Fruit fly (Drosophila melanogaster): Measurements from ENCODE around the gene Pgant4.
A peak's percentile ranks its signal among the peaks of the same experiment; 100 is the strongest.

Gene Pgant4

dm6 chr2L:3475948-3476347 is 3.5 kb downstream of the Pgant4 start (continued):
- TF ChIP-seq lbe (GFP tag; optimal IDR thresholded peaks at IDR 0.05) (no peak), ranshi (GFP tag; IDR thresholded peaks at IDR 0.05) (no peak), lov (optimal IDR thresholded peaks at IDR 0.05) (no peak), lov (GFP tag; IDR thresholded peaks at IDR 0.05) (no peak), CG30403 (GFP tag; optimal IDR thresholded peaks at IDR 0.05) (peak; percentile 82), run (tag; optimal IDR thresholded peaks at IDR 0.05) (peak; percentile 33), Nf-YA (GFP tag; IDR thresholded peaks at IDR 0.05) (no peak), Mrtf (GFP tag; IDR thresholded peaks at IDR 0.05) (no peak; the same call in 2 of the 3 replicates), CG9437 (GFP tag; optimal IDR thresholded peaks at IDR 0.05) (peak; percentile 78), NFAT (GFP tag; IDR thresholded peaks at IDR 0.05) (0 out of 2 replicates have a peak, but pooled peaks have one; percentile 40), CG10431 (GFP tag; optimal IDR thresholded peaks at IDR 0.05) (no peak), seq (GFP tag; IDR thresholded peaks at IDR 0.05) (peak; percentile 41), fd64A (GFP tag; optimal IDR thresholded peaks at IDR 0.05) (no peak), Med (GFP tag) (peak; percentile 77), dysf (GFP tag; IDR thresholded peaks at IDR 0.05) (peak; percentile 83), CG4404 (GFP tag; IDR thresholded peaks at IDR 0.05) (no peak), Spps (tag; optimal IDR thresholded peaks at IDR 0.05) (no peak), dimm (GFP tag; IDR thresholded peaks at IDR 0.05) (no peak), Side (GFP tag; optimal IDR thresholded peaks at IDR 0.05) (peak; percentile 17), CG7357 (GFP tag; IDR thresholded peaks at IDR 0.05) (0 out of 3 replicates have a peak, but pooled peaks have one; percentile 23), MESR4 (GFP tag; optimal IDR thresholded peaks at IDR 0.05) (no peak), CG14965 (GFP tag; optimal IDR thresholded peaks at IDR 0.05; ENCODE audit: borderline replicate concordance) (no peak), MTF-1 (GFP tag; optimal IDR thresholded peaks at IDR 0.05; ENCODE audit: borderline replicate concordance) (no peak), ems (GFP tag; optimal IDR thresholded peaks at IDR 0.05) (peak; percentile 16), Meics (GFP tag; optimal IDR thresholded peaks at IDR 0.05) (peak; percentile 83), vvl (GFP tag; IDR thresholded peaks at IDR 0.05) (peak; percentile 44), pho (GFP tag; optimal IDR thresholded peaks at IDR 0.05) (peak; percentile 44), org-1 (GFP tag; optimal IDR thresholded peaks at IDR 0.05) (peak; percentile 73), Deaf1 (tag; optimal IDR thresholded peaks at IDR 0.05) (peak; percentile 18), otp (GFP tag; IDR thresholded peaks at IDR 0.05) (no peak), gsb (GFP tag; IDR thresholded peaks at IDR 0.05) (peak; percentile 45; the same call in 1 of the 2 replicates), Hr3 (GFP tag; optimal IDR thresholded peaks at IDR 0.05) (peak; percentile 49), ssp (GFP tag; IDR thresholded peaks at IDR 0.05) (0 out of 2 replicates have a peak, but pooled peaks have one; percentile 25), CG4730 (GFP tag; IDR thresholded peaks at IDR 0.05) (peak; percentile 35; the same call in 1 of the 2 replicates), HmgD (GFP tag; optimal IDR thresholded peaks at IDR 0.05) (no peak), CG8388 (GFP tag; optimal IDR thresholded peaks at IDR 0.05) (peak; percentile 27), CG4328 (GFP tag; optimal IDR thresholded peaks at IDR 0.05) (no peak), Bdp1 (GFP tag; optimal IDR thresholded peaks at IDR 0.05) (no peak), CG3281 (GFP tag; optimal IDR thresholded peaks at IDR 0.05) (peak; percentile 65), CG1603 (tag; optimal IDR thresholded peaks at IDR 0.05) (peak; percentile 51), Dref (GFP tag; IDR thresholded peaks at IDR 0.05) (no peak), z (GFP tag; IDR thresholded peaks at IDR 0.05) (no peak), CG4360 (GFP tag; IDR thresholded peaks at IDR 0.05) (no peak), Adf1 (GFP tag; IDR thresholded peaks at IDR 0.05) (no peak), CG14860 (GFP tag; IDR thresholded peaks at IDR 0.05; ENCODE audit: partially characterized antibody) (no peak), mam (GFP tag; optimal IDR thresholded peaks at IDR 0.05) (peak; percentile 53), row (GFP tag; IDR thresholded peaks at IDR 0.05) (peak; percentile 82), CG6813 (GFP tag; optimal IDR thresholded peaks at IDR 0.05) (peak; percentile 30), prd (optimal IDR thresholded peaks at IDR 0.05) (no peak), prd (GFP tag; IDR thresholded peaks at IDR 0.05) (no peak), sens (GFP tag) (peak; percentile 88), CHES-1-like (GFP tag; optimal IDR thresholded peaks at IDR 0.05) (peak; percentile 55), CG6765 (GFP tag; optimal IDR thresholded peaks at IDR 0.05) (peak; percentile 65)
